Fruit fly (Drosophila melanogaster) whole organism, embryonic: ENCODE data around the gene CG32243.

ENCODE experiments used
- Asciz ChIP-seq: fragments of 200-800 bp; sonication (Bioruptor generic); optimal IDR thresholded peaks from 2 replicates; lab custom pipeline; 2017; ENCODE audit warnings: missing biosample characterization, mild to moderate bottlenecking, missing genetic modification characterization, missing genetic modification reagents
- C15 ChIP-seq: fragments of 200-800 bp; sonication (Bioruptor generic); IDR thresholded peaks from 3 replicates; pipeline ENCODE4 v1.3.6; 2022; ENCODE audit warnings: missing biosample characterization, missing genetic modification characterization
- CG11247 ChIP-seq: fragments of 200-800 bp; sonication (Bioruptor generic); IDR thresholded peaks from 2 replicates; pipeline ENCODE4 v1.3.6; 2022; ENCODE audit warnings: missing biosample characterization, missing genetic modification characterization
- CG11723 ChIP-seq: fragments of 200-800 bp; sonication (Bioruptor generic); optimal IDR thresholded peaks from 2 replicates; lab custom pipeline; 2017; ENCODE audit warnings: missing biosample characterization, mild to moderate bottlenecking, missing genetic modification characterization
- CG12071 ChIP-seq: fragments of 200-800 bp; sonication (Bioruptor generic); optimal IDR thresholded peaks from 3 replicates; lab custom pipeline; 2018; ENCODE audit warnings: missing biosample characterization, mild to moderate bottlenecking, missing genetic modification characterization
- CG1233 ChIP-seq: fragments of 200-800 bp; sonication (Bioruptor generic); optimal IDR thresholded peaks from 4 replicates; lab custom pipeline; 2018; ENCODE audit warnings: missing biosample characterization, mild to moderate bottlenecking, missing genetic modification characterization
- CG12659 ChIP-seq: fragments of 200-800 bp; sonication (Bioruptor generic); optimal IDR thresholded peaks from 3 replicates; lab custom pipeline; 2017; ENCODE audit warnings: mild to moderate bottlenecking, missing biosample characterization, missing genetic modification reagents, missing genetic modification characterization
- CG12769 ChIP-seq: fragments of 200-800 bp; sonication (Bioruptor generic); optimal IDR thresholded peaks from 2 replicates; lab custom pipeline; 2019; ENCODE audit warnings: missing biosample characterization, mild to moderate bottlenecking, missing genetic modification characterization, moderate library complexity
- CG15073 ChIP-seq: fragments of 200-800 bp; sonication (Bioruptor generic); optimal IDR thresholded peaks from 2 replicates; lab custom pipeline; 2016; ENCODE audit warnings: missing biosample characterization, missing genetic modification characterization
- CG17359 ChIP-seq: fragments of 200-800 bp; sonication (Bioruptor generic); optimal IDR thresholded peaks from 3 replicates; lab custom pipeline; 2018; ENCODE audit warnings: missing biosample characterization, mild to moderate bottlenecking, missing genetic modification characterization, moderate library complexity
- CG18476 ChIP-seq: fragments of 200-800 bp; sonication (Bioruptor generic); optimal IDR thresholded peaks from 2 replicates; lab custom pipeline; 2016; ENCODE audit warnings: missing biosample characterization, mild to moderate bottlenecking, missing genetic modification characterization
- CG18599 ChIP-seq: fragments of 200-800 bp; sonication (Bioruptor generic); optimal IDR thresholded peaks from 3 replicates; lab custom pipeline; 2017; ENCODE audit warnings: missing biosample characterization, missing genetic modification characterization, mild to moderate bottlenecking, moderate library complexity, missing genetic modification reagents
- CG18764 ChIP-seq: fragments of 200-800 bp; sonication (Bioruptor generic); optimal IDR thresholded peaks from 3 replicates; lab custom pipeline; 2016; ENCODE audit warnings: missing biosample characterization, missing genetic modification characterization
- CG2712 ChIP-seq: fragments of 200-800 bp; optimal IDR thresholded peaks from 3 replicates; lab custom pipeline; 2019; ENCODE audit warnings: missing biosample characterization, mild to moderate bottlenecking, missing genetic modification characterization, moderate library complexity
- CG3995 ChIP-seq: fragments of 200-800 bp; sonication (Bioruptor generic); optimal IDR thresholded peaks from 3 replicates; lab custom pipeline; 2016; ENCODE audit warnings: missing biosample characterization, missing genetic modification characterization
- CG7786 ChIP-seq: fragments of 200-800 bp; sonication (Bioruptor generic); optimal IDR thresholded peaks from 2 replicates; lab custom pipeline; 2016; ENCODE audit warnings: missing biosample characterization, missing genetic modification characterization
- CG7963 ChIP-seq: fragments of 200-800 bp; sonication (Bioruptor generic); IDR thresholded peaks from 3 replicates; pipeline ENCODE4 v1.3.6; 2022; ENCODE audit warnings: missing biosample characterization, missing genetic modification characterization; ENCODE audit not compliant: partially characterized antibody
- CG8765 ChIP-seq: fragments of 200-800 bp; sonication (Bioruptor generic); IDR thresholded peaks from 2 replicates; pipeline ENCODE4 v1.3.6; 2022; ENCODE audit warnings: missing biosample characterization, missing genetic modification characterization
- CHES-1-like ChIP-seq: fragments of 200-800 bp; sonication (Bioruptor generic); optimal IDR thresholded peaks from 2 replicates; lab custom pipeline; 2016; ENCODE audit warnings: missing biosample characterization, missing genetic modification characterization
- Camta ChIP-seq: fragments of 200-800 bp; sonication (Bioruptor generic); optimal IDR thresholded peaks from 2 replicates; lab custom pipeline; 2016; ENCODE audit warnings: missing biosample characterization, missing genetic modification characterization
- Dad ChIP-seq: fragments of 200-800 bp; sonication (Bioruptor generic); optimal IDR thresholded peaks from 3 replicates; lab custom pipeline; 2016; ENCODE audit warnings: missing biosample characterization, missing genetic modification characterization
- Dip3 ChIP-seq: fragments of 200-800 bp; sonication (Bioruptor generic); optimal IDR thresholded peaks from 3 replicates; lab custom pipeline; 2016; ENCODE audit warnings: missing biosample characterization, missing genetic modification characterization
- Doc2 ChIP-seq: fragments of 200-800 bp; sonication (Bioruptor generic); IDR thresholded peaks from 2 replicates; pipeline ENCODE4 v1.3.6; 2022; ENCODE audit warnings: missing biosample characterization, missing genetic modification characterization
- Dref ChIP-seq: fragments of 200-800 bp; sonication (Bioruptor generic); IDR thresholded peaks from 2 replicates; pipeline ENCODE4 v1.3.6; 2022; ENCODE audit warnings: missing biosample characterization, missing genetic modification characterization
- Gsc ChIP-seq: fragments of 200-800 bp; sonication (Bioruptor generic); IDR thresholded peaks from 2 replicates; pipeline ENCODE4 v1.3.6; 2022; ENCODE audit warnings: missing biosample characterization, missing genetic modification characterization
- H2.0 ChIP-seq: fragments of 200-800 bp; sonication (Bioruptor generic); IDR thresholded peaks from 2 replicates; pipeline ENCODE4 v1.3.6; 2022; ENCODE audit warnings: missing biosample characterization, missing genetic modification characterization
- HLH3B ChIP-seq: fragments of 200-800 bp; sonication (Bioruptor generic); IDR thresholded peaks from 2 replicates; pipeline ENCODE4 v1.3.6; 2022; ENCODE audit warnings: missing biosample characterization, missing genetic modification characterization
- Lim3 ChIP-seq: fragments of 200-800 bp; sonication (Bioruptor generic); IDR thresholded peaks from 2 replicates; pipeline ENCODE4 v1.3.6; 2022; ENCODE audit warnings: missing biosample characterization, missing genetic modification characterization
- Sox100B ChIP-seq: fragments of 200-800 bp; sonication (Bioruptor generic); optimal IDR thresholded peaks from 3 replicates; lab custom pipeline; 2018; ENCODE audit warnings: missing biosample characterization, mild to moderate bottlenecking, missing genetic modification characterization
- ash1 ChIP-seq: fragments of 200-800 bp; sonication (Bioruptor generic); optimal IDR thresholded peaks from 2 replicates; lab custom pipeline; 2018; ENCODE audit warnings: missing biosample characterization, mild to moderate bottlenecking, missing genetic modification characterization
- chinmo ChIP-seq: fragments of 200-800 bp; sonication (Bioruptor generic); IDR thresholded peaks from 4 replicates; pipeline ENCODE4 v1.3.6; 2022; ENCODE audit warnings: missing biosample characterization, missing genetic modification characterization; ENCODE audit not compliant: partially characterized antibody
- chm ChIP-seq: fragments of 200-800 bp; sonication (Bioruptor generic); IDR thresholded peaks from 2 replicates; pipeline ENCODE4 v1.3.6; 2022; ENCODE audit warnings: missing biosample characterization, missing genetic modification characterization
- cwo ChIP-seq: fragments of 200-800 bp; sonication (Bioruptor generic); optimal IDR thresholded peaks from 3 replicates; lab custom pipeline; 2017; ENCODE audit warnings: missing biosample characterization, missing genetic modification characterization, mild to moderate bottlenecking, moderate library complexity, missing genetic modification reagents
- danr ChIP-seq: fragments of 200-800 bp; sonication (Bioruptor generic); IDR thresholded peaks from 2 replicates; pipeline ENCODE4 v1.3.6; 2022; ENCODE audit warnings: missing biosample characterization, missing genetic modification characterization
- dimm ChIP-seq: fragments of 200-800 bp; sonication (Bioruptor generic); IDR thresholded peaks from 2 replicates; pipeline ENCODE4 v1.3.6; 2022; ENCODE audit warnings: missing biosample characterization, missing genetic modification characterization
- dpn ChIP-seq, 2 experiments: fragments of 200-800 bp; sonication (Bioruptor generic); optimal IDR thresholded peaks; 3 replicates each; lab custom pipeline; 2016; ENCODE audit warnings: missing biosample characterization in 2 of 2, missing genetic modification characterization in 2 of 2
- eve ChIP-seq, 2 experiments: fragments of >200 bp; optimal IDR thresholded peaks; 2 replicates each; lab custom pipeline; 2017; ENCODE audit warnings: missing biosample characterization in 2 of 2, missing genetic modification characterization in 2 of 2
- grau ChIP-seq: fragments of 200-800 bp; optimal IDR thresholded peaks from 3 replicates; lab custom pipeline; 2019; ENCODE audit warnings: missing biosample characterization, mild to moderate bottlenecking, missing genetic modification characterization, moderate library complexity
- gsb-n ChIP-seq: fragments of 200-800 bp; sonication (Bioruptor generic); optimal IDR thresholded peaks from 3 replicates; lab custom pipeline; 2018; ENCODE audit warnings: missing biosample characterization, mild to moderate bottlenecking, missing genetic modification characterization
- gt ChIP-seq: fragments of 200-800 bp; sonication (Bioruptor generic); IDR thresholded peaks from 2 replicates; pipeline ENCODE4 v1.3.6; 2022; ENCODE audit warnings: missing biosample characterization, missing genetic modification characterization
- insv ChIP-seq, 2 experiments: fragments of 200-800 bp; sonication (Bioruptor generic); optimal IDR thresholded peaks; 3 replicates each; lab custom pipeline; 2016 to 2018; ENCODE audit warnings: missing biosample characterization in 2 of 2, missing genetic modification characterization in 2 of 2
- inv ChIP-seq: fragments of 200-800 bp; sonication (Bioruptor generic); IDR thresholded peaks from 2 replicates; pipeline ENCODE4 v1.3.6; 2022; ENCODE audit warnings: missing biosample characterization, missing genetic modification characterization; ENCODE audit not compliant: partially characterized antibody
- lab ChIP-seq: fragments of 200-800 bp; sonication (Bioruptor generic); optimal IDR thresholded peaks from 3 replicates; lab custom pipeline; 2017; ENCODE audit warnings: missing biosample characterization, missing genetic modification characterization, mild to moderate bottlenecking, moderate library complexity, missing genetic modification reagents
- mirr ChIP-seq: fragments of 200-800 bp; sonication (Bioruptor generic); optimal IDR thresholded peaks from 3 replicates; lab custom pipeline; 2018; ENCODE audit warnings: missing biosample characterization, mild to moderate bottlenecking, missing genetic modification characterization
- pfk ChIP-seq: fragments of 200-800 bp; sonication (Bioruptor generic); optimal IDR thresholded peaks from 2 replicates; lab custom pipeline; 2018; ENCODE audit warnings: missing biosample characterization, mild to moderate bottlenecking, missing genetic modification characterization, moderate library complexity
- pros ChIP-seq: fragments of 200-800 bp; sonication (Bioruptor generic); optimal IDR thresholded peaks from 3 replicates; lab custom pipeline; 2019; ENCODE audit warnings: missing biosample characterization, mild to moderate bottlenecking, missing genetic modification characterization, moderate library complexity
- tin ChIP-seq: fragments of 200-800 bp; sonication (Bioruptor generic); optimal IDR thresholded peaks from 3 replicates; lab custom pipeline; 2016; ENCODE audit warnings: missing biosample characterization, missing genetic modification characterization
- tna ChIP-seq: fragments of 200-800 bp; sonication (Bioruptor generic); IDR thresholded peaks from 2 replicates; pipeline ENCODE4 v1.3.6; 2022; ENCODE audit warnings: missing biosample characterization, missing genetic modification characterization; ENCODE audit not compliant: partially characterized antibody

CG32243 gene

dm6 chr3L:4543807-4544197 is 2.8 kb upstream of the CG32243 start (continued):
- TF ChIP-seq pros (GFP tag; lab: Kevin White, UChicago): no peak
- TF ChIP-seq CG12659: no peak
- TF ChIP-seq insv (GFP tag; optimal IDR thresholded peaks at IDR 0.05; lab: Kevin White, UChicago): no peak
- peak; percentile 53; the same call in 1 of the 2 replicates for TF ChIP-seq chm (GFP tag; lab: Robert Waterston, UW)
- TF ChIP-seq Dref (GFP tag; lab: Robert Waterston, UW): no peak
- TF ChIP-seq dpn (GFP tag; optimal IDR thresholded peaks at IDR 0.05; lab: Kevin White, UChicago): no peak
- no peak for TF ChIP-seq CG18764 (GFP tag; lab: Kevin White, UChicago)
- no peak for TF ChIP-seq gt
- no peak for TF ChIP-seq tin (GFP tag; lab: Kevin White, UChicago)
- no peak for TF ChIP-seq Lim3 (GFP tag; lab: Robert Waterston, UW)
- no peak for TF ChIP-seq CG2712 (tag; lab: Kevin White, UChicago)
- TF ChIP-seq CG3995 (GFP tag; lab: Kevin White, UChicago): peak; percentile 58
- no peak for TF ChIP-seq Dad (GFP tag; lab: Kevin White, UChicago)
- no peak for TF ChIP-seq danr (GFP tag; lab: Robert Waterston, UW)
- no peak for TF ChIP-seq grau (tag; lab: Kevin White, UChicago)
- TF ChIP-seq CG18476 (GFP tag; lab: Kevin White, UChicago): no peak
- TF ChIP-seq lab (GFP tag; lab: Kevin White, UChicago): peak; percentile 21
- no peak for TF ChIP-seq CG7963 (GFP tag; lab: Robert Waterston, UW)
- no peak for TF ChIP-seq CG11723 (GFP tag; lab: Kevin White, UChicago)
- TF ChIP-seq cwo (GFP tag; lab: Kevin White, UChicago): peak; percentile 19

- TF ChIP-seq inv (GFP tag; lab: Robert Waterston, UW) (no peak), dimm (peak; percentile 40; the same call in 1 of the 2 replicates), Doc2 (no peak), CHES-1-like (peak; percentile 45), Sox100B (GFP tag; lab: Kevin White, UChicago) (peak; percentile 2), C15 (no peak), Dip3 (GFP tag; lab: Kevin White, UChicago) (peak; percentile 34), CG12769 (peak; percentile 30), gsb-n (no peak), CG8765 (GFP tag; lab: Robert Waterston, UW) (peak; percentile 37; the same call in 1 of the 2 replicates), CG11247 (GFP tag; lab: Robert Waterston, UW) (0 out of 2 replicates have a peak, but pooled peaks have one; percentile 25), Gsc (GFP tag; lab: Robert Waterston, UW) (no peak), danr (GFP tag; lab: Robert Waterston, UW) (no peak), CG17359 (tag; lab: Kevin White, UChicago) (peak; percentile 23), H2.0 (GFP tag; lab: Robert Waterston, UW) (peak; percentile 47), chinmo (GFP tag; lab: Robert Waterston, UW) (0 out of 4 replicates have a peak, but pooled peaks have one; percentile 68), CG1233 (GFP tag; lab: Kevin White, UChicago) (peak; percentile 28), eve (GFP tag; optimal IDR thresholded peaks at IDR 0.05; lab: Kevin White, UChicago) (peak in 1 of 2 experiments; percentile 65), tna (peak; percentile 49; the same call in 1 of the 2 replicates), mirr (GFP tag; lab: Kevin White, UChicago) (no peak), ash1 (GFP tag; lab: Kevin White, UChicago) (no peak), CG18599 (peak; percentile 78), Asciz (GFP tag; lab: Kevin White, UChicago) (no peak), pfk (no peak), HLH3B (GFP tag; lab: Robert Waterston, UW) (peak; percentile 36; the same call in 1 of the 2 replicates), Camta (GFP tag; lab: Kevin White, UChicago) (peak; percentile 1), CG12071 (GFP tag; lab: Kevin White, UChicago) (peak; percentile 41), CG7786 (peak; percentile 40), CG15073 (GFP tag; lab: Kevin White, UChicago) (peak; percentile 14)
Observed at dm6 chr3L:4543034-4543806, 2.2 kb upstream of the CG32243 start.
